Fruit fly (Drosophila melanogaster): ENCODE results near the gene CG14860.
A peak's percentile ranks its signal among the peaks of the same experiment; 100 is the strongest.

Gene CG14860

dm6 chr3R:14879207-14879863 is 15.2 kb upstream of the CG14860 start, which contains the start of gene CG3631 (continued):
- TF ChIP-seq nerfin-1 (tag; optimal IDR thresholded peaks at IDR 0.05) (no peak), CG13287 (GFP tag; IDR thresholded peaks at IDR 0.05; ENCODE audit: partially characterized antibody) (peak; percentile 56), lmd (GFP tag; IDR thresholded peaks at IDR 0.05) (no peak), CkIIα-i1 (GFP tag; IDR thresholded peaks at IDR 0.05) (no peak), CG12299 (tag; optimal IDR thresholded peaks at IDR 0.05) (no peak), Sry-δ (GFP tag; optimal IDR thresholded peaks at IDR 0.05) (peak; percentile 7), HmgZ (tag; optimal IDR thresholded peaks at IDR 0.05) (no peak), CG16813 (GFP tag; IDR thresholded peaks at IDR 0.05; ENCODE audit: partially characterized antibody) (0 out of 3 replicates have a peak, but pooled peaks have one; percentile 11), Abd-B (GFP tag; optimal IDR thresholded peaks at IDR 0.05) (no peak), Dp (GFP tag; optimal IDR thresholded peaks at IDR 0.05) (peak; percentile 95), Elba2 (GFP tag; optimal IDR thresholded peaks at IDR 0.05) (peak; percentile 38), zfh1 (GFP tag; IDR thresholded peaks at IDR 0.05) (no peak), trem (tag; optimal IDR thresholded peaks at IDR 0.05) (peak; percentile 32), CG11723 (GFP tag; optimal IDR thresholded peaks at IDR 0.05) (no peak), Ravus (GFP tag; IDR thresholded peaks at IDR 0.05) (no peak), ttk (GFP tag; IDR thresholded peaks at IDR 0.05) (no peak), az2 (GFP tag; optimal IDR thresholded peaks at IDR 0.05) (no peak), Optix (GFP tag; IDR thresholded peaks at IDR 0.05) (no peak), Asciz (GFP tag; optimal IDR thresholded peaks at IDR 0.05) (no peak), CG9215 (GFP tag; IDR thresholded peaks at IDR 0.05) (no peak), Sox102F (GFP tag; optimal IDR thresholded peaks at IDR 0.05) (no peak), Tbp (GFP tag; optimal IDR thresholded peaks at IDR 0.05) (no peak), sima (GFP tag; optimal IDR thresholded peaks at IDR 0.05) (no peak), dmrt11E (tag; optimal IDR thresholded peaks at IDR 0.05) (no peak), CG32532 (GFP tag; IDR thresholded peaks at IDR 0.05) (no peak), CG10147 (GFP tag; optimal IDR thresholded peaks at IDR 0.05) (no peak), ab (GFP tag; optimal IDR thresholded peaks at IDR 0.05) (no peak), CG34422 (GFP tag; IDR thresholded peaks at IDR 0.05) (peak; percentile 87; the same call in 2 of the 3 replicates), kah (GFP tag; optimal IDR thresholded peaks at IDR 0.05) (no peak), CG16779 (GFP tag; IDR thresholded peaks at IDR 0.05) (no peak), Max (GFP tag; optimal IDR thresholded peaks at IDR 0.05) (peak; percentile 53), CG9727 (GFP tag; optimal IDR thresholded peaks at IDR 0.05) (no peak), sens-2 (GFP tag; IDR thresholded peaks at IDR 0.05) (no peak), Hmr (GFP tag; optimal IDR thresholded peaks at IDR 0.05) (peak; percentile 20), CG12219 (GFP tag; optimal IDR thresholded peaks at IDR 0.05) (no peak), CG4854 (GFP tag; optimal IDR thresholded peaks at IDR 0.05) (no peak), Gsc (GFP tag; IDR thresholded peaks at IDR 0.05) (no peak), pho (GFP tag; optimal IDR thresholded peaks at IDR 0.05) (no peak), CTCF (GFP tag; optimal IDR thresholded peaks at IDR 0.05) (peak; percentile 21), CG10462 (GFP tag; optimal IDR thresholded peaks at IDR 0.05) (no peak), CG6791 (GFP tag; IDR thresholded peaks at IDR 0.05; ENCODE audit: partially characterized antibody) (no peak), CG3847 (GFP tag; IDR thresholded peaks at IDR 0.05) (no peak), psq (GFP tag; optimal IDR thresholded peaks at IDR 0.05) (peak; percentile 74), dati (GFP tag; IDR thresholded peaks at IDR 0.05) (no peak), shn (GFP tag; optimal IDR thresholded peaks at IDR 0.05) (no peak), dimm (GFP tag; IDR thresholded peaks at IDR 0.05) (no peak), Hey (tag; optimal IDR thresholded peaks at IDR 0.05) (no peak), crp (GFP tag; optimal IDR thresholded peaks at IDR 0.05) (peak; percentile 88 to 97), CG1603 (tag; optimal IDR thresholded peaks at IDR 0.05) (peak; percentile 50), CG11695 (GFP tag; IDR thresholded peaks at IDR 0.05) (no peak), CG15696 (tag; optimal IDR thresholded peaks at IDR 0.05) (no peak)

All from whole organism, embryonic.